Worm (Caenorhabditis elegans) whole organism, L4 larva: ENCODE measurements around the gene mrpl-12.

Experiments
- F37D6.2 ChIP-seq: sonication (generic microtip); optimal IDR thresholded peaks from 2 replicates; lab custom pipeline; 2016; ENCODE audit warnings: mild to moderate bottlenecking, missing genetic modification characterization, missing compliant biosample characterization
- R02D3.7 ChIP-seq: fragments of 150-350 bp; sonication (generic microtip); optimal IDR thresholded peaks from 3 replicates; lab custom pipeline; 2014; ENCODE audit warnings: missing biosample characterization, missing genetic modification characterization
- T20F7.1 ChIP-seq: fragments of 200-800 bp; sonication (Bioruptor generic); optimal IDR thresholded peaks from 2 replicates; lab custom pipeline; 2018; ENCODE audit warnings: mild to moderate bottlenecking, missing genetic modification characterization, missing compliant biosample characterization
- Y105C5A.15 ChIP-seq: fragments of 200-800 bp; sonication (Bioruptor generic); IDR thresholded peaks from 2 replicates; pipeline ENCODE4 v1.3.6; 2022; ENCODE audit warnings: missing genetic modification characterization, missing compliant biosample characterization
- Y75B8A.6 ChIP-seq: fragments of 200-800 bp; sonication (Bioruptor generic); IDR thresholded peaks from 2 replicates; pipeline ENCODE4 v1.3.6; 2022; ENCODE audit warnings: missing genetic modification reagents, missing genetic modification characterization, missing compliant biosample characterization
- ZK337.2 ChIP-seq: fragments of 200-800 bp; sonication (Bioruptor generic); IDR thresholded peaks from 2 replicates; pipeline ENCODE4 v1.3.6; 2022; ENCODE audit warnings: missing genetic modification reagents, missing genetic modification characterization, missing compliant biosample characterization
- ZK546.5 ChIP-seq, 2 experiments: sonication (generic microtip); optimal IDR thresholded peaks; 2 replicates each; lab custom pipeline; 2017; ENCODE audit warnings: missing biosample characterization in 2 of 2, missing genetic modification characterization in 2 of 2
- aha-1 ChIP-seq: fragments of 150-350 bp; peaks from one replicate; lab custom pipeline; 2014; ENCODE audit warnings: missing biosample characterization, missing genetic modification characterization
- attf-4 ChIP-seq: sonication (generic microtip); optimal IDR thresholded peaks from 3 replicates; lab custom pipeline; 2017; ENCODE audit warnings: missing biosample characterization, missing genetic modification characterization
- cey-2 ChIP-seq: sonication (generic microtip); optimal IDR thresholded peaks from 3 replicates; lab custom pipeline; 2017; ENCODE audit warnings: missing genetic modification characterization, mild to moderate bottlenecking, missing compliant biosample characterization, antibody characterized with exemption, borderline replicate concordance; ENCODE audit not compliant: insufficient read depth
- daf-12 ChIP-seq: fragments of 150-350 bp; optimal IDR thresholded peaks from 2 replicates; lab custom pipeline; 2014; ENCODE audit warnings: missing biosample characterization, missing genetic modification reagents, missing genetic modification characterization
- daf-8 ChIP-seq: fragments of 200-800 bp; sonication (Bioruptor generic); IDR thresholded peaks from 2 replicates; pipeline ENCODE4 v1.3.6; 2022; ENCODE audit warnings: missing genetic modification characterization, missing compliant biosample characterization
- dmd-6 ChIP-seq: fragments of 200-800 bp; sonication (Bioruptor generic); IDR thresholded peaks from 2 replicates; pipeline ENCODE4 v1.3.6; 2022; ENCODE audit warnings: missing genetic modification reagents, missing genetic modification characterization, missing compliant biosample characterization
- dmd-8 ChIP-seq: fragments of 200-800 bp; sonication (Bioruptor generic); IDR thresholded peaks from 2 replicates; pipeline ENCODE4 v1.3.6; 2022; ENCODE audit warnings: missing genetic modification characterization, missing compliant biosample characterization
- dmd-9 ChIP-seq: fragments of 200-800 bp; sonication (Bioruptor generic); IDR thresholded peaks from 2 replicates; pipeline ENCODE4 v1.3.6; 2022; ENCODE audit warnings: missing genetic modification reagents, missing genetic modification characterization, missing compliant biosample characterization
- dpl-1 ChIP-seq: fragments of 150-350 bp; optimal IDR thresholded peaks from 2 replicates; lab custom pipeline; 2014; ENCODE audit warnings: missing biosample characterization, missing genetic modification reagents, missing genetic modification characterization
- duxl-1 ChIP-seq: sonication (generic microtip); optimal IDR thresholded peaks from 2 replicates; lab custom pipeline; 2016; ENCODE audit warnings: mild to moderate bottlenecking, missing genetic modification characterization, moderate library complexity, missing compliant biosample characterization; ENCODE audit not compliant: poor library complexity
- egl-27 ChIP-seq: sonication (generic microtip); optimal IDR thresholded peaks from 3 replicates; lab custom pipeline; 2017; ENCODE audit warnings: missing biosample characterization, missing genetic modification reagents, missing genetic modification characterization
- egl-43 ChIP-seq: fragments of 200-800 bp; sonication (Bioruptor generic); IDR thresholded peaks from 2 replicates; pipeline ENCODE4 v1.3.6; 2022; ENCODE audit warnings: missing genetic modification reagents, missing genetic modification characterization, missing compliant biosample characterization
- fkh-10 ChIP-seq: fragments of 150-350 bp; optimal IDR thresholded peaks from 2 replicates; lab custom pipeline; 2014; ENCODE audit warnings: missing biosample characterization, missing genetic modification reagents, missing genetic modification characterization
- gei-8 ChIP-seq: fragments of 200-800 bp; sonication (Bioruptor generic); optimal IDR thresholded peaks from 2 replicates; lab custom pipeline; 2018; ENCODE audit warnings: mild to moderate bottlenecking, missing genetic modification characterization, missing compliant biosample characterization
- hlh-11 ChIP-seq: fragments of 200-800 bp; sonication (Bioruptor generic); optimal IDR thresholded peaks from 2 replicates; lab custom pipeline; 2018; ENCODE audit warnings: mild to moderate bottlenecking, missing genetic modification characterization, missing compliant biosample characterization
- hmg-1.1 ChIP-seq: fragments of 200-800 bp; sonication (Bioruptor generic); IDR thresholded peaks from 2 replicates; pipeline ENCODE4 v1.3.6; 2022; ENCODE audit warnings: missing genetic modification reagents, missing genetic modification characterization, missing compliant biosample characterization
- jun-1 ChIP-seq: fragments of 150-350 bp; optimal IDR thresholded peaks from 2 replicates; lab custom pipeline; 2014; ENCODE audit warnings: missing biosample characterization, missing genetic modification reagents, missing genetic modification characterization
- lin-1 ChIP-seq: fragments of 200-800 bp; sonication (Bioruptor generic); IDR thresholded peaks from 2 replicates; pipeline ENCODE4 v1.3.6; 2022; ENCODE audit warnings: missing genetic modification reagents, missing genetic modification characterization, missing compliant biosample characterization
- lin-39 ChIP-seq: fragments of 150-350 bp; optimal IDR thresholded peaks from 2 replicates; lab custom pipeline; 2014; ENCODE audit warnings: missing biosample characterization, missing genetic modification reagents, missing genetic modification characterization
- lir-3 ChIP-seq: sonication (generic microtip); optimal IDR thresholded peaks from 2 replicates; lab custom pipeline; 2016; ENCODE audit warnings: mild to moderate bottlenecking, missing genetic modification characterization, missing compliant biosample characterization
- lsy-2 ChIP-seq, 2 experiments: fragments of 150-350 bp in 1 of 2; sonication (generic microtip) in 1 of 2; optimal IDR thresholded peaks; 2 replicates each; lab custom pipeline; 2014 to 2017; ENCODE audit warnings: missing biosample characterization in 2 of 2, missing genetic modification characterization in 2 of 2
- madf-5 ChIP-seq, 2 experiments: fragments of 200-800 bp; sonication (Bioruptor generic); IDR thresholded peaks; 2 replicates each; pipeline ENCODE4 v1.3.6; 2022; ENCODE audit warnings: missing compliant biosample characterization in 2 of 2, missing genetic modification characterization in 2 of 2
- madf-9 ChIP-seq: fragments of 200-800 bp; sonication (Bioruptor generic); conservative IDR thresholded peaks from 2 replicates; pipeline ENCODE4 v1.3.6; 2022; ENCODE audit warnings: missing genetic modification reagents, missing genetic modification characterization, missing compliant biosample characterization
- mdl-1 ChIP-seq, 2 experiments: fragments of 150-350 bp in 1 of 2; sonication (generic microtip) in 1 of 2; optimal IDR thresholded peaks; 2 replicates each; lab custom pipeline; 2014 to 2017; ENCODE audit warnings: missing biosample characterization in 2 of 2, missing genetic modification characterization in 2 of 2
- mdt-29 ChIP-seq: fragments of 200-800 bp; sonication (Bioruptor generic); IDR thresholded peaks from 2 replicates; pipeline ENCODE4 v1.3.6; 2022; ENCODE audit warnings: missing genetic modification reagents, missing genetic modification characterization, missing compliant biosample characterization
- mep-1 ChIP-seq: fragments of 150-350 bp; sonication (generic microtip); optimal IDR thresholded peaks from 3 replicates; lab custom pipeline; 2014; ENCODE audit warnings: missing biosample characterization, missing genetic modification characterization
- nhr-102 ChIP-seq: sonication (generic microtip); optimal IDR thresholded peaks from 2 replicates; lab custom pipeline; 2016; ENCODE audit warnings: mild to moderate bottlenecking, missing genetic modification characterization, moderate library complexity, missing compliant biosample characterization
- nhr-237 ChIP-seq: sonication (generic microtip); optimal IDR thresholded peaks from 2 replicates; lab custom pipeline; 2017; ENCODE audit warnings: missing biosample characterization, missing genetic modification characterization
- nhr-42 ChIP-seq: fragments of 200-800 bp; sonication (Bioruptor generic); IDR thresholded peaks from 2 replicates; pipeline ENCODE4 v1.3.6; 2022; ENCODE audit warnings: missing genetic modification characterization, missing compliant biosample characterization
- nhr-48 ChIP-seq: sonication (generic microtip); optimal IDR thresholded peaks from 2 replicates; lab custom pipeline; 2016; ENCODE audit warnings: mild to moderate bottlenecking, missing genetic modification characterization, missing compliant biosample characterization
- nhr-77 ChIP-seq: fragments of 150-350 bp; optimal IDR thresholded peaks from 2 replicates; lab custom pipeline; 2014; ENCODE audit warnings: missing biosample characterization, missing genetic modification characterization
- php-3 ChIP-seq: fragments of 200-800 bp; sonication (Bioruptor generic); IDR thresholded peaks from 2 replicates; pipeline ENCODE4 v1.3.6; 2022; ENCODE audit warnings: missing genetic modification reagents, missing genetic modification characterization, missing compliant biosample characterization
- pqm-1 ChIP-seq: sonication (generic microtip); optimal IDR thresholded peaks from 2 replicates; lab custom pipeline; 2017; ENCODE audit warnings: missing biosample characterization, missing genetic modification characterization
- saeg-2 ChIP-seq: fragments of 200-800 bp; sonication (Bioruptor generic); IDR thresholded peaks from 2 replicates; pipeline ENCODE4 v1.3.6; 2022; ENCODE audit warnings: missing genetic modification reagents, missing genetic modification characterization, missing compliant biosample characterization
- set-16 ChIP-seq: fragments of 200-800 bp; sonication (Bioruptor generic); IDR thresholded peaks from 2 replicates; pipeline ENCODE4 v1.3.6; 2022; ENCODE audit warnings: missing genetic modification reagents, missing genetic modification characterization, missing compliant biosample characterization
- skn-1 ChIP-seq: fragments of 150-350 bp; optimal IDR thresholded peaks from 2 replicates; lab custom pipeline; 2014; ENCODE audit warnings: missing biosample characterization, missing genetic modification characterization
- spr-3 ChIP-seq: fragments of 200-800 bp; sonication (Bioruptor generic); optimal IDR thresholded peaks from 2 replicates; lab custom pipeline; 2018; ENCODE audit warnings: mild to moderate bottlenecking, missing genetic modification characterization, missing compliant biosample characterization
- tag-97 ChIP-seq: fragments of 200-800 bp; sonication (Bioruptor generic); IDR thresholded peaks from 2 replicates; pipeline ENCODE4 v1.3.6; 2022; ENCODE audit warnings: missing genetic modification characterization, missing compliant biosample characterization
- unc-130 ChIP-seq: sonication (generic microtip); optimal IDR thresholded peaks from 2 replicates; lab custom pipeline; 2016; ENCODE audit warnings: missing genetic modification reagents, missing genetic modification characterization, missing compliant biosample characterization
- vab-7 ChIP-seq: fragments of 200-800 bp; sonication (Bioruptor generic); IDR thresholded peaks from 2 replicates; pipeline ENCODE4 v1.3.6; 2022; ENCODE audit warnings: missing genetic modification reagents, missing genetic modification characterization, missing compliant biosample characterization
- zfp-2 ChIP-seq: sonication (generic microtip); optimal IDR thresholded peaks from 2 replicates; lab custom pipeline; 2016; ENCODE audit warnings: mild to moderate bottlenecking, missing genetic modification characterization, missing compliant biosample characterization
- zfp-3 ChIP-seq: fragments of 200-800 bp; sonication (Bioruptor generic); conservative IDR thresholded peaks from 2 replicates; pipeline ENCODE4 v1.3.6; 2022; ENCODE audit warnings: missing genetic modification reagents, missing genetic modification characterization, missing compliant biosample characterization
- zip-11 ChIP-seq: fragments of 200-800 bp; sonication (Bioruptor generic); IDR thresholded peaks from 2 replicates; pipeline ENCODE4 v1.3.6; 2022; ENCODE audit warnings: missing genetic modification characterization, missing compliant biosample characterization
- zip-2 ChIP-seq: fragments of 150-350 bp; optimal IDR thresholded peaks from 2 replicates; lab custom pipeline; 2014; ENCODE audit warnings: missing biosample characterization, missing genetic modification characterization
- ztf-7 ChIP-seq: fragments of 150-350 bp; optimal IDR thresholded peaks from 2 replicates; lab custom pipeline; 2014; ENCODE audit warnings: missing biosample characterization, missing genetic modification characterization

Gene mrpl-12

ce11 chrIII:10742382-10742860 lies 34.9 kb downstream of the mrpl-12 start, which contains the start of the genes tbb-1 and rib-2 (continued):
- TF ChIP-seq R02D3.7 (tag; lab: Kevin White, UChicago), result no peak
- no peak for TF ChIP-seq madf-5 (GFP tag; IDR thresholded peaks at IDR 0.05; lab: Robert Waterston, UW)
- peak; percentile 13 for TF ChIP-seq zfp-2 (tag; lab: Kevin White, UChicago)
- no peak for TF ChIP-seq egl-27 (tag; lab: Kevin White, UChicago)
- peak; percentile 91 for TF ChIP-seq dpl-1 (GFP tag; lab: Kevin White, UChicago)
- TF ChIP-seq spr-3 (GFP tag; lab: Kevin White, UChicago), result no peak
- TF ChIP-seq daf-8 (GFP tag; lab: Robert Waterston, UW), result no peak
- no peak for TF ChIP-seq F37D6.2 (tag; lab: Kevin White, UChicago)
- TF ChIP-seq skn-1, result no peak
- TF ChIP-seq saeg-2 (GFP tag; lab: Robert Waterston, UW), result no peak
- peak; percentile 76 for TF ChIP-seq nhr-102 (tag; lab: Kevin White, UChicago)
- TF ChIP-seq cey-2 (tag; lab: Kevin White, UChicago), result no peak
- TF ChIP-seq zip-2, result no peak
- TF ChIP-seq lsy-2 (tag; optimal IDR thresholded peaks at IDR 0.05; lab: Kevin White, UChicago), result peak in 1 of 2 experiments; percentile 87
- no peak for TF ChIP-seq ztf-7 (tag; lab: Kevin White, UChicago)
- TF ChIP-seq nhr-237 (tag; lab: Kevin White, UChicago), result no peak
- no peak; the same call in 1 of the 2 replicates for TF ChIP-seq set-16 (GFP tag; lab: Robert Waterston, UW)
- peak; percentile 39 for TF ChIP-seq jun-1 (tag; lab: Kevin White, UChicago)
- TF ChIP-seq mdt-29 (GFP tag; lab: Robert Waterston, UW), result 0 out of 2 replicates have a peak, but pooled peaks have one; percentile 39
- TF ChIP-seq lin-39 (tag; lab: Kevin White, UChicago), result no peak
- TF ChIP-seq php-3 (GFP tag; lab: Robert Waterston, UW), result peak; percentile 99
- TF ChIP-seq daf-12 (tag; lab: Kevin White, UChicago), result no peak
- TF ChIP-seq fkh-10 (GFP tag; lab: Kevin White, UChicago), result no peak
- no peak for TF ChIP-seq ZK337.2 (GFP tag; lab: Robert Waterston, UW)
- no peak for TF ChIP-seq Y105C5A.15 (GFP tag; lab: Robert Waterston, UW)
- TF ChIP-seq vab-7 (GFP tag; lab: Robert Waterston, UW), result no peak
- TF ChIP-seq nhr-77 (tag; lab: Kevin White, UChicago), result peak; percentile 92
- TF ChIP-seq unc-130 (GFP tag; lab: Kevin White, UChicago), result peak; percentile 95
- TF ChIP-seq lir-3 (tag; lab: Kevin White, UChicago), result no peak
- TF ChIP-seq nhr-48 (tag; lab: Kevin White, UChicago), result peak; percentile 75
- peak; percentile 94 for TF ChIP-seq dmd-6 (GFP tag; lab: Robert Waterston, UW)
- peak; percentile 86 for TF ChIP-seq mep-1 (tag; lab: Kevin White, UChicago)
- 0 out of 2 replicates have a peak, but pooled peaks have one; percentile 53 for TF ChIP-seq nhr-42 (GFP tag; lab: Robert Waterston, UW)
- TF ChIP-seq hmg-1.1 (GFP tag; lab: Robert Waterston, UW), result no peak
- peak; percentile 89 for TF ChIP-seq aha-1
- TF ChIP-seq T20F7.1, result no peak
- TF ChIP-seq gei-8, result no peak
- peak; percentile 97 for TF ChIP-seq lin-1 (GFP tag; lab: Robert Waterston, UW)
- TF ChIP-seq ZK546.5 (tag; optimal IDR thresholded peaks at IDR 0.05; lab: Kevin White, UChicago), result no peak
- peak; percentile 83; the same call in 1 of the 2 replicates for TF ChIP-seq madf-9 (GFP tag; lab: Robert Waterston, UW)
- peak; percentile 69 for TF ChIP-seq zfp-3
- peak; percentile 86 for TF ChIP-seq pqm-1 (tag; lab: Kevin White, UChicago)
- TF ChIP-seq egl-43 (GFP tag; lab: Robert Waterston, UW), result no peak
- TF ChIP-seq dmd-8 (GFP tag; lab: Robert Waterston, UW), result no peak
- TF ChIP-seq dmd-9 (GFP tag; lab: Robert Waterston, UW), result 0 out of 2 replicates have a peak, but pooled peaks have one; percentile 32
- TF ChIP-seq Y75B8A.6 (GFP tag; lab: Robert Waterston, UW), result no peak
- TF ChIP-seq duxl-1 (tag; lab: Kevin White, UChicago), result no peak
- TF ChIP-seq mdl-1 (tag; optimal IDR thresholded peaks at IDR 0.05; lab: Kevin White, UChicago), result peak; percentile 29 to 88
- no peak for TF ChIP-seq zip-11 (GFP tag; lab: Robert Waterston, UW)
- no peak for TF ChIP-seq tag-97 (GFP tag; lab: Robert Waterston, UW)
- TF ChIP-seq hlh-11, result peak; percentile 96
- no peak for TF ChIP-seq attf-4
